Worm (Caenorhabditis elegans): Measurements from ENCODE around the gene R09A8.1.

R09A8.1 gene

ce11 chrX:12665799-12666198 lies 52.2 kb downstream of the R09A8.1 start:
- TF ChIP-seq nhr-11 (tag; optimal IDR thresholded peaks at IDR 0.05): no peak
- TF ChIP-seq fkh-2 (tag; optimal IDR thresholded peaks at IDR 0.05): no peak
- no peak for TF ChIP-seq jun-1 (tag; optimal IDR thresholded peaks at IDR 0.05)
- no peak for TF ChIP-seq snpc-4 (tag; optimal IDR thresholded peaks at IDR 0.05)
- TF ChIP-seq nhr-28 (tag; optimal IDR thresholded peaks at IDR 0.05): no peak
- no peak for TF ChIP-seq nfya-1 (tag; optimal IDR thresholded peaks at IDR 0.05; ENCODE audit: insufficient read depth)
- no peak for TF ChIP-seq ceh-9 (tag; optimal IDR thresholded peaks at IDR 0.05)
- TF ChIP-seq ama-1 (optimal IDR thresholded peaks at IDR 0.05): peak; percentile 82
